Worm (Caenorhabditis elegans) whole organism, late embryonic: ENCODE measurements around the gene mrt-2.
"Not testable (repeated sequence)": the region's sequence is repeated elsewhere in the genome, so short reads cannot be mapped to it uniquely, and the experiment has no call there.

Experiments used
- C08G9.2 ChIP-seq: sonication (generic microtip); optimal IDR thresholded peaks from 2 replicates; lab custom pipeline; 2016; ENCODE audit warnings: mild to moderate bottlenecking, missing genetic modification characterization, moderate library complexity, missing compliant biosample characterization
- K09A11.1 ChIP-seq: sonication (generic microtip); optimal IDR thresholded peaks from 2 replicates; lab custom pipeline; 2017; ENCODE audit warnings: antibody characterized with exemption, mild to moderate bottlenecking, missing genetic modification characterization, missing compliant biosample characterization; ENCODE audit not compliant: insufficient read depth
- T23F11.4 ChIP-seq: fragments of 200-800 bp; sonication (Bioruptor generic); optimal IDR thresholded peaks from 2 replicates; lab custom pipeline; 2018; ENCODE audit warnings: mild to moderate bottlenecking, missing genetic modification characterization, missing compliant biosample characterization
- Y22D7AL.16 ChIP-seq: sonication (generic microtip); optimal IDR thresholded peaks from 2 replicates; lab custom pipeline; 2016; ENCODE audit warnings: missing genetic modification characterization, missing compliant biosample characterization
- ahr-1 ChIP-seq: sonication (generic microtip); optimal IDR thresholded peaks from 2 replicates; lab custom pipeline; 2016; ENCODE audit warnings: missing genetic modification characterization, missing compliant biosample characterization
- ceh-2 ChIP-seq: sonication (generic microtip); optimal IDR thresholded peaks from 2 replicates; lab custom pipeline; 2016; ENCODE audit warnings: missing genotype, missing genetic modification characterization, missing compliant biosample characterization
- ceh-24 ChIP-seq: sonication (generic microtip); optimal IDR thresholded peaks from 2 replicates; lab custom pipeline; 2016; ENCODE audit warnings: mild to moderate bottlenecking, missing genetic modification characterization, missing compliant biosample characterization
- ceh-30 ChIP-seq: fragments of 150-350 bp; optimal IDR thresholded peaks from 2 replicates; lab custom pipeline; 2014; ENCODE audit warnings: missing biosample characterization, missing genetic modification characterization
- ceh-31 ChIP-seq: sonication (generic microtip); optimal IDR thresholded peaks from 2 replicates; lab custom pipeline; 2016; ENCODE audit warnings: missing genetic modification characterization, missing compliant biosample characterization
- ceh-45 ChIP-seq: fragments of 200-800 bp; sonication (Bioruptor generic); IDR thresholded peaks from 2 replicates; pipeline ENCODE4 v1.3.6; 2022; ENCODE audit warnings: missing genetic modification reagents, missing genetic modification characterization, missing compliant biosample characterization
- ceh-6 ChIP-seq: fragments of 200-800 bp; sonication (Bioruptor generic); optimal IDR thresholded peaks from 2 replicates; lab custom pipeline; 2018; ENCODE audit warnings: mild to moderate bottlenecking, missing genetic modification characterization, missing compliant biosample characterization
- ceh-9 ChIP-seq: sonication (generic microtip); optimal IDR thresholded peaks from 2 replicates; lab custom pipeline; 2016; ENCODE audit warnings: mild to moderate bottlenecking, missing genetic modification characterization, inconsistent platforms, missing compliant biosample characterization
- che-1 ChIP-seq: sonication (generic microtip); optimal IDR thresholded peaks from 2 replicates; lab custom pipeline; 2016; ENCODE audit warnings: mild to moderate bottlenecking, missing genetic modification characterization, missing compliant biosample characterization
- elt-2 ChIP-seq: sonication (generic microtip); optimal IDR thresholded peaks from 2 replicates; lab custom pipeline; 2016; ENCODE audit warnings: missing genetic modification reagents, missing genetic modification characterization, missing compliant biosample characterization
- elt-4 ChIP-seq: sonication (generic microtip); optimal IDR thresholded peaks from 2 replicates; lab custom pipeline; 2016; ENCODE audit warnings: missing genetic modification characterization, missing compliant biosample characterization
- eyg-1 ChIP-seq: sonication (generic microtip); optimal IDR thresholded peaks from 2 replicates; lab custom pipeline; 2016; ENCODE audit warnings: missing genotype, missing genetic modification characterization, missing compliant biosample characterization
- fax-1 ChIP-seq: sonication (generic microtip); optimal IDR thresholded peaks from 2 replicates; lab custom pipeline; 2016; ENCODE audit warnings: missing genotype, missing genetic modification characterization, missing compliant biosample characterization
- gmeb-2 ChIP-seq: sonication (generic microtip); optimal IDR thresholded peaks from 2 replicates; lab custom pipeline; 2016; ENCODE audit warnings: missing genetic modification characterization, inconsistent platforms, missing compliant biosample characterization
- hlh-13 ChIP-seq: fragments of 200-800 bp; sonication (Bioruptor generic); optimal IDR thresholded peaks from 2 replicates; lab custom pipeline; 2018; ENCODE audit warnings: mild to moderate bottlenecking, missing genetic modification characterization, missing compliant biosample characterization
- hlh-15 ChIP-seq: sonication (generic microtip); optimal IDR thresholded peaks from 2 replicates; lab custom pipeline; 2016; ENCODE audit warnings: missing genetic modification characterization, missing compliant biosample characterization
- lim-6 ChIP-seq: sonication (generic microtip); optimal IDR thresholded peaks from 2 replicates; lab custom pipeline; 2016; ENCODE audit warnings: missing genetic modification characterization, missing compliant biosample characterization
- lin-11 ChIP-seq: fragments of 200-800 bp; sonication (Bioruptor generic); optimal IDR thresholded peaks from 2 replicates; lab custom pipeline; 2018; ENCODE audit warnings: mild to moderate bottlenecking, missing genetic modification characterization, missing compliant biosample characterization
- mec-3 ChIP-seq: sonication (generic microtip); optimal IDR thresholded peaks from 2 replicates; lab custom pipeline; 2016; ENCODE audit warnings: borderline replicate concordance, missing genetic modification characterization, missing compliant biosample characterization
- nhr-11 ChIP-seq: fragments of 150-350 bp; optimal IDR thresholded peaks from 2 replicates; lab custom pipeline; 2014; ENCODE audit warnings: missing biosample characterization, missing genetic modification characterization
- nhr-232 ChIP-seq: sonication (generic microtip); optimal IDR thresholded peaks from 2 replicates; lab custom pipeline; 2016; ENCODE audit warnings: missing genetic modification characterization, missing compliant biosample characterization
- npax-4 ChIP-seq: sonication (generic microtip); optimal IDR thresholded peaks from 2 replicates; lab custom pipeline; 2016; ENCODE audit warnings: missing genetic modification characterization, missing compliant biosample characterization
- pag-3 ChIP-seq: sonication (generic microtip); optimal IDR thresholded peaks from 2 replicates; lab custom pipeline; 2016; ENCODE audit warnings: missing compliant biosample characterization, missing genetic modification characterization, borderline replicate concordance
- pax-1 ChIP-seq: fragments of 150-350 bp; optimal IDR thresholded peaks from 2 replicates; lab custom pipeline; 2014; ENCODE audit warnings: missing biosample characterization, missing genetic modification characterization
- pha-2 ChIP-seq: sonication (generic microtip); optimal IDR thresholded peaks from 2 replicates; lab custom pipeline; 2017; ENCODE audit warnings: mild to moderate bottlenecking, missing genetic modification characterization, missing compliant biosample characterization
- sdc-2 ChIP-seq: sonication (generic microtip); optimal IDR thresholded peaks from 2 replicates; lab custom pipeline; 2016; ENCODE audit warnings: missing genotype, missing genetic modification characterization, missing compliant biosample characterization
- sox-4 ChIP-seq: sonication (generic microtip); optimal IDR thresholded peaks from 2 replicates; lab custom pipeline; 2017; ENCODE audit warnings: mild to moderate bottlenecking, missing genetic modification characterization, inconsistent platforms, missing compliant biosample characterization
- tbx-7 ChIP-seq: sonication (generic microtip); optimal IDR thresholded peaks from 2 replicates; lab custom pipeline; 2016; ENCODE audit warnings: missing genotype, missing genetic modification characterization, missing compliant biosample characterization
- ttx-3 ChIP-seq: sonication (generic microtip); optimal IDR thresholded peaks from 2 replicates; lab custom pipeline; 2016; ENCODE audit warnings: missing genetic modification reagents, missing genetic modification characterization, missing compliant biosample characterization
- unc-55 ChIP-seq: sonication (generic microtip); optimal IDR thresholded peaks from 2 replicates; lab custom pipeline; 2017; ENCODE audit warnings: missing biosample characterization, missing genetic modification reagents, missing genetic modification characterization
- unc-86 ChIP-seq: sonication (generic microtip); optimal IDR thresholded peaks from 2 replicates; lab custom pipeline; 2016; ENCODE audit warnings: missing genetic modification characterization, missing compliant biosample characterization
- zip-5 ChIP-seq: sonication (generic microtip); optimal IDR thresholded peaks from 2 replicates; lab custom pipeline; 2016; ENCODE audit warnings: missing genetic modification characterization, missing compliant biosample characterization

mrt-2 gene

ce11 chrIII:11750232-11750631 lies 3.7 kb downstream of the mrt-2 start:
- TF ChIP-seq ttx-3 (no peak), Y22D7AL.16 (no peak), ceh-45 (GFP tag; lab: Robert Waterston, UW) (no peak), tbx-7 (tag; lab: Kevin White, UChicago) (no peak), K09A11.1 (no peak), nhr-11 (tag; lab: Kevin White, UChicago) (no peak), sdc-2 (no peak), lin-11 (tag; lab: Kevin White, UChicago) (no peak), unc-86 (tag; lab: Kevin White, UChicago) (no peak), lim-6 (tag; lab: Kevin White, UChicago) (no peak), ceh-30 (tag; lab: Kevin White, UChicago) (no peak), T23F11.4 (GFP tag; lab: Kevin White, UChicago) (no peak), eyg-1 (tag; lab: Kevin White, UChicago) (no peak), ceh-9 (tag; lab: Kevin White, UChicago) (no peak), ceh-24 (tag; lab: Kevin White, UChicago) (no peak), gmeb-2 (tag; lab: Kevin White, UChicago) (no peak), zip-5 (tag; lab: Kevin White, UChicago) (no peak)

ce11 chrIII:11750817-11751216 lies 4.3 kb downstream of the mrt-2 start:
- TF ChIP-seq ceh-6 (GFP tag; lab: Kevin White, UChicago) (no peak), npax-4 (no peak), ceh-31 (tag; lab: Kevin White, UChicago) (no peak), tbx-7 (tag; lab: Kevin White, UChicago) (no peak), ceh-9 (tag; lab: Kevin White, UChicago) (no peak)

- TF ChIP-seq pax-1 (tag; lab: Kevin White, UChicago) (no peak), elt-4 (tag; lab: Kevin White, UChicago) (no peak), T23F11.4 (GFP tag; lab: Kevin White, UChicago) (no peak), pag-3 (tag; lab: Kevin White, UChicago) (no peak), nhr-232 (tag; lab: Kevin White, UChicago) (no peak), C08G9.2 (no peak), hlh-13 (GFP tag; lab: Kevin White, UChicago) (no peak), elt-2 (tag; lab: Kevin White, UChicago) (no peak), sdc-2 (no peak), sox-4 (no peak), che-1 (tag; lab: Kevin White, UChicago) (no peak), ttx-3 (no peak), unc-86 (tag; lab: Kevin White, UChicago) (no peak), unc-55 (GFP tag; lab: Kevin White, UChicago) (no peak), npax-4 (no peak), ahr-1 (no peak), ceh-2 (tag; lab: Kevin White, UChicago) (no peak), hlh-15 (tag; lab: Kevin White, UChicago) (no peak)
These were observed 11.3 kb downstream of the mrt-2 start for ce11 chrIII:11757892-11758291.

- no peak for TF ChIP-seq mec-3
- TF ChIP-seq ceh-2 (tag; lab: Kevin White, UChicago): no peak
- no peak for TF ChIP-seq pha-2 (tag; lab: Kevin White, UChicago)
These were observed 14.1 kb downstream of the mrt-2 start for ce11 chrIII:11760634-11761033.

ce11 chrIII:11773581-11773980 lies 27.0 kb downstream of the mrt-2 start, which contains the start of gene gbf-1:
gbf-1 (minus strand) TSS chrIII:11773681.
- not testable (repeated sequence) for TF ChIP-seq mec-3; lim-6 (tag; lab: Kevin White, UChicago); fax-1 (tag; lab: Kevin White, UChicago)
